Worm (Caenorhabditis elegans) whole organism, L2 larva: ENCODE data around the gene rpb-2.
A peak's percentile ranks its signal among the peaks of the same experiment; 100 is the strongest.
"Not testable (repeated sequence)": the region's sequence is repeated elsewhere in the genome, so short reads cannot be mapped to it uniquely, and the experiment has no call there.

ENCODE experiments used
- C34F6.9 ChIP-seq: fragments of 150-350 bp; optimal IDR thresholded peaks from 2 replicates; lab custom pipeline; 2014; ENCODE audit warnings: missing biosample characterization, missing genetic modification characterization
- F13H6.1 ChIP-seq: sonication (generic microtip); optimal IDR thresholded peaks from 2 replicates; lab custom pipeline; 2016; ENCODE audit warnings: missing genetic modification characterization, missing compliant biosample characterization
- R02D3.7 ChIP-seq: fragments of 150-350 bp; optimal IDR thresholded peaks from 2 replicates; lab custom pipeline; 2014; ENCODE audit warnings: missing biosample characterization, missing genetic modification characterization
- ZK546.5 ChIP-seq: sonication (generic microtip); optimal IDR thresholded peaks from 2 replicates; lab custom pipeline; 2017; ENCODE audit warnings: missing biosample characterization, missing genetic modification characterization
- alr-1 ChIP-seq: fragments of 150-350 bp; optimal IDR thresholded peaks from 2 replicates; lab custom pipeline; 2014; ENCODE audit warnings: missing biosample characterization, missing genetic modification characterization
- aly-2 ChIP-seq: fragments of 150-350 bp; optimal IDR thresholded peaks from 2 replicates; lab custom pipeline; 2014; ENCODE audit warnings: missing biosample characterization, missing genetic modification characterization
- blmp-1 ChIP-seq: sonication (generic microtip); optimal IDR thresholded peaks from 2 replicates; lab custom pipeline; 2017; ENCODE audit warnings: missing genetic modification characterization, mild to moderate bottlenecking, missing compliant biosample characterization, antibody characterized with exemption, moderate library complexity; ENCODE audit not compliant: insufficient read depth
- ceh-16 ChIP-seq: fragments of 150-350 bp; optimal IDR thresholded peaks from 2 replicates; lab custom pipeline; 2014; ENCODE audit warnings: missing biosample characterization, missing genetic modification characterization
- ceh-82 ChIP-seq: fragments of 150-350 bp; optimal IDR thresholded peaks from 2 replicates; lab custom pipeline; 2014; ENCODE audit warnings: missing biosample characterization, missing genetic modification characterization
- dmd-4 ChIP-seq: sonication (generic microtip); optimal IDR thresholded peaks from 2 replicates; lab custom pipeline; 2017; ENCODE audit warnings: missing biosample characterization, missing genetic modification characterization
- egl-27 ChIP-seq: sonication (generic microtip); optimal IDR thresholded peaks from 3 replicates; lab custom pipeline; 2017; ENCODE audit warnings: missing biosample characterization, missing genetic modification reagents, missing genetic modification characterization
- elt-1 ChIP-seq: fragments of 150-350 bp; optimal IDR thresholded peaks from 2 replicates; lab custom pipeline; 2014; ENCODE audit warnings: missing biosample characterization, missing genetic modification characterization
- gmeb-1 ChIP-seq: fragments of 150-350 bp; optimal IDR thresholded peaks from 2 replicates; lab custom pipeline; 2014; ENCODE audit warnings: missing biosample characterization, missing genetic modification characterization
- lin-13 ChIP-seq: fragments of 150-350 bp; optimal IDR thresholded peaks from 2 replicates; lab custom pipeline; 2014; ENCODE audit warnings: missing biosample characterization, missing genetic modification reagents, missing genetic modification characterization
- lin-39 ChIP-seq: fragments of 150-350 bp; optimal IDR thresholded peaks from 2 replicates; lab custom pipeline; 2014; ENCODE audit warnings: missing biosample characterization, missing genetic modification reagents, missing genetic modification characterization
- lsy-2 ChIP-seq, 2 experiments: fragments of 150-350 bp in 1 of 2; sonication (generic microtip) in 1 of 2; optimal IDR thresholded peaks; 2 replicates each; lab custom pipeline; 2014 to 2017; ENCODE audit warnings: missing biosample characterization in 2 of 2, missing genetic modification characterization in 2 of 2
- mab-5 ChIP-seq: fragments of 150-350 bp; optimal IDR thresholded peaks from 2 replicates; lab custom pipeline; 2014; ENCODE audit warnings: missing biosample characterization, missing genetic modification characterization
- mbf-1 ChIP-seq: sonication (generic microtip); optimal IDR thresholded peaks from 2 replicates; lab custom pipeline; 2017; ENCODE audit warnings: missing biosample characterization, missing genetic modification characterization
- nhr-10 ChIP-seq: sonication (generic microtip); optimal IDR thresholded peaks from 2 replicates; lab custom pipeline; 2017; ENCODE audit warnings: missing biosample characterization, missing genetic modification characterization
- nhr-11 ChIP-seq: fragments of 150-350 bp; optimal IDR thresholded peaks from 2 replicates; lab custom pipeline; 2014; ENCODE audit warnings: missing biosample characterization, missing genetic modification characterization
- nhr-12 ChIP-seq: fragments of 150-350 bp; optimal IDR thresholded peaks from 2 replicates; lab custom pipeline; 2014; ENCODE audit warnings: missing biosample characterization, missing genetic modification characterization
- nhr-129 ChIP-seq: fragments of 150-350 bp; optimal IDR thresholded peaks from 2 replicates; lab custom pipeline; 2014; ENCODE audit warnings: missing biosample characterization, missing genetic modification characterization
- nhr-21 ChIP-seq: fragments of 150-350 bp; optimal IDR thresholded peaks from 2 replicates; lab custom pipeline; 2014; ENCODE audit warnings: missing biosample characterization, missing genetic modification characterization
- nhr-23 ChIP-seq: fragments of 150-350 bp; optimal IDR thresholded peaks from 2 replicates; lab custom pipeline; 2014; ENCODE audit warnings: missing biosample characterization, missing genetic modification reagents, missing genetic modification characterization
- nhr-237 ChIP-seq: fragments of 150-350 bp; optimal IDR thresholded peaks from 2 replicates; lab custom pipeline; 2014; ENCODE audit warnings: missing biosample characterization, missing genetic modification characterization
- nhr-25 ChIP-seq: fragments of 150-350 bp; sonication (generic microtip); optimal IDR thresholded peaks from 3 replicates; lab custom pipeline; 2014; ENCODE audit warnings: missing biosample characterization, missing genetic modification characterization
- nhr-77 ChIP-seq: fragments of 150-350 bp; optimal IDR thresholded peaks from 2 replicates; lab custom pipeline; 2014; ENCODE audit warnings: missing biosample characterization, missing genetic modification characterization
- peb-1 ChIP-seq: fragments of 150-350 bp; optimal IDR thresholded peaks from 2 replicates; lab custom pipeline; 2014; ENCODE audit warnings: missing biosample characterization, missing genetic modification characterization
- skn-1 ChIP-seq: sonication (generic microtip); optimal IDR thresholded peaks from 2 replicates; lab custom pipeline; 2017; ENCODE audit warnings: missing biosample characterization, missing genetic modification characterization
- sma-3 ChIP-seq: sonication (generic microtip); optimal IDR thresholded peaks from 2 replicates; lab custom pipeline; 2016; ENCODE audit warnings: missing genetic modification reagents, missing genetic modification characterization, missing compliant biosample characterization
- snpc-4 ChIP-seq: fragments of 150-350 bp; optimal IDR thresholded peaks from 2 replicates; lab custom pipeline; 2014; ENCODE audit warnings: missing biosample characterization, missing genetic modification characterization
- unc-39 ChIP-seq: fragments of 150-350 bp; optimal IDR thresholded peaks from 2 replicates; lab custom pipeline; 2014; ENCODE audit warnings: missing biosample characterization, missing genetic modification characterization
- unc-55 ChIP-seq: fragments of 150-350 bp; sonication (generic microtip); optimal IDR thresholded peaks from 3 replicates; lab custom pipeline; 2014; ENCODE audit warnings: missing biosample characterization, missing genetic modification reagents, missing genetic modification characterization
- unc-62 ChIP-seq: fragments of 150-350 bp; optimal IDR thresholded peaks from 2 replicates; lab custom pipeline; 2014; ENCODE audit warnings: missing biosample characterization, missing genetic modification reagents, missing genetic modification characterization
- zag-1 ChIP-seq: fragments of 150-350 bp; optimal IDR thresholded peaks from 2 replicates; lab custom pipeline; 2014; ENCODE audit warnings: missing biosample characterization, missing genetic modification characterization
- ztf-11 ChIP-seq: sonication (generic microtip); optimal IDR thresholded peaks from 2 replicates; lab custom pipeline; 2017; ENCODE audit warnings: missing biosample characterization, missing genetic modification characterization

Gene rpb-2

ce11 chrIII:4962886-4963285 is 23.5 kb downstream of the rpb-2 start, which contains the start of gene C27F2.9 (continued):
- TF ChIP-seq nhr-77 (tag; lab: Kevin White, UChicago) (peak; percentile 76), nhr-237 (no peak), R02D3.7 (peak; percentile 37), mab-5 (peak; percentile 84), nhr-25 (no peak), nhr-129 (peak; percentile 78), dmd-4 (peak; percentile 27), peb-1 (tag; lab: Kevin White, UChicago) (no peak), unc-39 (no peak), F13H6.1 (peak; percentile 85), snpc-4 (peak; percentile 71), mbf-1 (peak; percentile 26), ceh-82 (peak; percentile 36), nhr-10 (peak; percentile 55), ZK546.5 (tag; lab: Kevin White, UChicago) (peak; percentile 2), egl-27 (tag; lab: Kevin White, UChicago) (no peak), ztf-11 (tag; lab: Kevin White, UChicago) (no peak), unc-62 (no peak)

ce11 chrIII:4965271-4965670 is 25.9 kb downstream of the rpb-2 start, which contains the start of gene nca-2:
TSS of gene nca-2 (plus strand) at chrIII:4965571.
- TF ChIP-seq nhr-77 (tag; lab: Kevin White, UChicago) (no peak), nhr-21 (no peak), nhr-129 (no peak), elt-1 (tag; lab: Kevin White, UChicago) (no peak), nhr-12 (tag; lab: Kevin White, UChicago) (no peak), lin-13 (GFP tag; lab: Kevin White, UChicago) (no peak), F13H6.1 (no peak), mab-5 (no peak), unc-39 (no peak), sma-3 (GFP tag; lab: Kevin White, UChicago) (no peak), ZK546.5 (tag; lab: Kevin White, UChicago) (no peak), R02D3.7 (no peak), skn-1 (tag; lab: Kevin White, UChicago) (no peak), nhr-23 (tag; lab: Kevin White, UChicago) (no peak), ceh-82 (no peak), aly-2 (tag; lab: Kevin White, UChicago) (no peak), nhr-11 (tag; lab: Kevin White, UChicago) (no peak), ceh-16 (tag; lab: Kevin White, UChicago) (no peak)

- peak; percentile 29 for TF ChIP-seq C34F6.9 (tag; lab: Kevin White, UChicago)
- peak; percentile 49 for TF ChIP-seq zag-1 (tag; lab: Kevin White, UChicago)
- peak in 1 of 2 experiments; percentile 26 for TF ChIP-seq lsy-2 (tag; optimal IDR thresholded peaks at IDR 0.05; lab: Kevin White, UChicago)
- TF ChIP-seq unc-55 (GFP tag; lab: Kevin White, UChicago): no peak
- TF ChIP-seq nhr-25: no peak
These were observed 27.9 kb downstream of the rpb-2 start for ce11 chrIII:4967236-4967635.

- TF ChIP-seq C34F6.9 (tag; lab: Kevin White, UChicago): peak; percentile 41
- TF ChIP-seq lin-39: no peak
- peak in 1 of 2 experiments; percentile 32 for TF ChIP-seq lsy-2 (tag; optimal IDR thresholded peaks at IDR 0.05; lab: Kevin White, UChicago)
- TF ChIP-seq nhr-129: peak; percentile 2
- no peak for TF ChIP-seq nhr-21
- no peak for TF ChIP-seq nhr-12 (tag; lab: Kevin White, UChicago)
These were observed 28.8 kb downstream of the rpb-2 start for ce11 chrIII:4968146-4968545.

ce11 chrIII:4980367-4980766 is 41.0 kb downstream of the rpb-2 start, which contains the start of gene C27F2.6:
TSS of gene C27F2.6 (minus strand) at chrIII:4980467.
- not testable (repeated sequence) for TF ChIP-seq unc-62; alr-1 (tag; lab: Kevin White, UChicago); nhr-77 (tag; lab: Kevin White, UChicago)

- TF ChIP-seq ceh-82 (no peak), skn-1 (tag; lab: Kevin White, UChicago) (no peak), gmeb-1 (no peak), ztf-11 (tag; lab: Kevin White, UChicago) (no peak), F13H6.1 (no peak), blmp-1 (no peak), lsy-2 (tag; optimal IDR thresholded peaks at IDR 0.05; lab: Kevin White, UChicago) (no peak), aly-2 (tag; lab: Kevin White, UChicago) (no peak)
These were observed 44.6 kb downstream of the rpb-2 start for ce11 chrIII:4983961-4984360.
